Fruit fly (Drosophila melanogaster) whole organism, larva: Measurements from ENCODE around the gene CLS.
A peak's percentile ranks its signal among the peaks of the same experiment; 100 is the strongest.

ENCODE experiments used
- noc ChIP-seq: fragments of 200-800 bp; sonication (Bioruptor generic); optimal IDR thresholded peaks from 3 replicates; lab custom pipeline; 2019; ENCODE audit warnings: missing biosample characterization, mild to moderate bottlenecking, missing genetic modification characterization, moderate library complexity

Gene CLS

dm6 chr3R:25686698-25687420 lies at the start of gene CLS:
CLS (minus strand) TSS chr3R:25687370.
- TF ChIP-seq noc (tag; lab: Kevin White, UChicago), result no peak

- TF ChIP-seq noc (tag; lab: Kevin White, UChicago), result peak; percentile 17
Measured at dm6 chr3R:25735801-25736068, 48.6 kb upstream of the CLS start.

- peak; percentile 62 for TF ChIP-seq noc (tag; lab: Kevin White, UChicago)
Measured at dm6 chr3R:25734967-25735800, 48.0 kb upstream of the CLS start.

- no peak for TF ChIP-seq noc (tag; lab: Kevin White, UChicago)
Measured at dm6 chr3R:25723795-25724194, 36.6 kb upstream of the CLS start.

- TF ChIP-seq noc (tag; lab: Kevin White, UChicago), result no peak
Measured at dm6 chr3R:25721030-25721429, 33.9 kb upstream of the CLS start.

dm6 chr3R:25720024-25720574 lies 32.9 kb upstream of the CLS start:
- peak; percentile 90 for TF ChIP-seq noc (tag; lab: Kevin White, UChicago)

- TF ChIP-seq noc (tag; lab: Kevin White, UChicago), result no peak
Measured at dm6 chr3R:25694167-25694689, 7.1 kb upstream of the CLS start.

- peak; percentile 73 for TF ChIP-seq noc (tag; lab: Kevin White, UChicago)
Measured at dm6 chr3R:25684859-25685258, 2.3 kb downstream of the CLS start, which contains the start of gene RpL27. RpL27 (minus strand) TSS chr3R:25685051.

- TF ChIP-seq noc (tag; lab: Kevin White, UChicago), result peak; percentile 95
Measured at dm6 chr3R:25680528-25680927, 6.6 kb downstream of the CLS start, which contains the start of the genes CG4743 and Idh3g. CG4743 (minus strand) TSS chr3R:25680550. Idh3g (plus strand) TSS chr3R:25680845.

dm6 chr3R:25678489-25679082 lies 8.6 kb downstream of the CLS start, which contains the start of the genes CG4730 and CG5039:
CG4730 (minus strand) TSS chr3R:25678682.
CG5039 (plus strand) TSS chr3R:25678683.
- no peak for TF ChIP-seq noc (tag; lab: Kevin White, UChicago)

dm6 chr3R:25665509-25665908 lies 21.7 kb downstream of the CLS start, which contains the start of gene Lgr3:
Lgr3 (plus strand) TSS chr3R:25665809.
- TF ChIP-seq noc (tag; lab: Kevin White, UChicago), result no peak

- no peak for TF ChIP-seq noc (tag; lab: Kevin White, UChicago)
Measured at dm6 chr3R:25662358-25662757, 24.8 kb downstream of the CLS start.

dm6 chr3R:25661531-25662193 lies 25.5 kb downstream of the CLS start, which contains the start of gene RASSF8:
RASSF8 (plus strand) TSS chr3R:25661795.
- no peak for TF ChIP-seq noc (tag; lab: Kevin White, UChicago)

- TF ChIP-seq noc (tag; lab: Kevin White, UChicago), result no peak
Measured at dm6 chr3R:25660985-25661530, 26.1 kb downstream of the CLS start, which contains the start of gene Tnks. Tnks (minus strand) TSS chr3R:25661286.
